Fruit fly (Drosophila melanogaster) Kc167 (cell line): ENCODE measurements around the gene Lerp.

Experiments used
- Myc ChIP-seq: fragments of >200 bp; optimal IDR thresholded peaks from 2 replicates; lab custom pipeline; 2017; ENCODE audit warnings: missing external identifiers
- Sin3A ChIP-seq: fragments of >200 bp; optimal IDR thresholded peaks from 2 replicates; lab custom pipeline; 2018; ENCODE audit warnings: missing external identifiers
- h ChIP-seq: fragments of >200 bp; optimal IDR thresholded peaks from 3 replicates; lab custom pipeline; 2018; ENCODE audit warnings: missing external identifiers
- insv ChIP-seq: fragments of >200 bp; optimal IDR thresholded peaks from 3 replicates; lab custom pipeline; 2018; ENCODE audit warnings: missing external identifiers
- psq ChIP-seq: fragments of >200 bp; optimal IDR thresholded peaks from 2 replicates; lab custom pipeline; 2017; ENCODE audit warnings: missing external identifiers
- ttk ChIP-seq: sonication (Bioruptor generic); optimal IDR thresholded peaks from 2 replicates; lab custom pipeline; 2017; ENCODE audit warnings: missing external identifiers

- no peak for TF ChIP-seq psq (lab: Kevin White, UChicago)
- no peak for TF ChIP-seq h (lab: Kevin White, UChicago)
- no peak for TF ChIP-seq Sin3A (lab: Kevin White, UChicago)
- TF ChIP-seq Myc = no peak
- no peak for TF ChIP-seq ttk
- TF ChIP-seq insv (lab: Kevin White, UChicago) = no peak
These were observed 58.1 kb downstream of the Lerp start for dm6 chr3R:26804816-26805215.
